Fruit fly (Drosophila melanogaster) whole organism, embryonic: ENCODE measurements around the gene CG3529.

Experiments
- Asciz ChIP-seq: fragments of 200-800 bp; sonication (Bioruptor generic); optimal IDR thresholded peaks from 2 replicates; lab custom pipeline; 2017; ENCODE audit warnings: missing biosample characterization, mild to moderate bottlenecking, missing genetic modification characterization, missing genetic modification reagents
- Awh ChIP-seq: fragments of 200-800 bp; sonication (Bioruptor generic); IDR thresholded peaks from 2 replicates; pipeline ENCODE4, ENCODE4 v1.3.6; 2022; ENCODE audit warnings: missing biosample characterization, missing genetic modification characterization
- CG10209 ChIP-seq: fragments of 200-800 bp; sonication (Bioruptor generic); optimal IDR thresholded peaks from 3 replicates; lab custom pipeline; 2017; ENCODE audit warnings: missing biosample characterization, mild to moderate bottlenecking, missing genetic modification characterization, missing genetic modification reagents
- CG11695 ChIP-seq: fragments of 200-800 bp; sonication (Bioruptor generic); IDR thresholded peaks from 3 replicates; pipeline ENCODE4 v1.3.6; 2022; ENCODE audit warnings: missing biosample characterization, missing genetic modification characterization
- CG12299 ChIP-seq: fragments of 200-800 bp; sonication (Bioruptor generic); optimal IDR thresholded peaks from 2 replicates; lab custom pipeline; 2018; ENCODE audit warnings: missing biosample characterization, mild to moderate bottlenecking, missing genetic modification characterization
- CG12769 ChIP-seq: fragments of 200-800 bp; sonication (Bioruptor generic); optimal IDR thresholded peaks from 2 replicates; lab custom pipeline; 2019; ENCODE audit warnings: missing biosample characterization, mild to moderate bottlenecking, missing genetic modification characterization, moderate library complexity
- CG14667 ChIP-seq: fragments of 200-800 bp; sonication (Bioruptor generic); IDR thresholded peaks from 2 replicates; pipeline ENCODE4 v1.3.6; 2022; ENCODE audit warnings: missing biosample characterization, missing genetic modification characterization
- CG17568 ChIP-seq: fragments of 200-800 bp; sonication (Bioruptor generic); optimal IDR thresholded peaks from 2 replicates; lab custom pipeline; 2018; ENCODE audit warnings: missing biosample characterization, mild to moderate bottlenecking, missing genetic modification characterization, moderate library complexity
- CG30020 ChIP-seq: fragments of 200-800 bp; optimal IDR thresholded peaks from 2 replicates; lab custom pipeline; 2019; ENCODE audit warnings: missing biosample characterization, mild to moderate bottlenecking, missing genetic modification characterization, moderate library complexity
- CG30403 ChIP-seq: fragments of 200-800 bp; sonication (Bioruptor generic); optimal IDR thresholded peaks from 3 replicates; lab custom pipeline; 2016; ENCODE audit warnings: missing biosample characterization, missing genetic modification characterization
- CG4424 ChIP-seq: fragments of 200-800 bp; sonication (Bioruptor generic); optimal IDR thresholded peaks from 3 replicates; lab custom pipeline; 2016; ENCODE audit warnings: missing biosample characterization, missing genetic modification characterization
- CG4617 ChIP-seq: fragments of 200-800 bp; sonication (Bioruptor generic); optimal IDR thresholded peaks from 3 replicates; lab custom pipeline; 2016; ENCODE audit warnings: missing biosample characterization, missing genetic modification characterization, borderline replicate concordance
- CG6654 ChIP-seq: fragments of 200-800 bp; sonication (Bioruptor generic); optimal IDR thresholded peaks from 2 replicates; lab custom pipeline; 2017; ENCODE audit warnings: missing biosample characterization, mild to moderate bottlenecking, missing genetic modification characterization
- CG8765 ChIP-seq: fragments of 200-800 bp; sonication (Bioruptor generic); IDR thresholded peaks from 2 replicates; pipeline ENCODE4 v1.3.6; 2022; ENCODE audit warnings: missing biosample characterization, missing genetic modification characterization
- D ChIP-seq, 2 experiments: fragments of 200-800 bp in 1 of 2; fragments of >200 bp in 1 of 2; sonication (Bioruptor generic) in 1 of 2; optimal IDR thresholded peaks; 2 replicates in 1 of 2; 3 replicates in 1 of 2; lab custom pipeline; 2017; ENCODE audit warnings: mild to moderate bottlenecking in 1 of 2, missing biosample characterization in 1 of 2, missing genetic modification characterization in 1 of 2, missing genetic modification reagents in 1 of 2
- Hmr ChIP-seq: fragments of 200-800 bp; sonication (Bioruptor generic); optimal IDR thresholded peaks from 3 replicates; lab custom pipeline; 2017; ENCODE audit warnings: mild to moderate bottlenecking, missing biosample characterization, missing genetic modification reagents, missing genetic modification characterization
- NC2β ChIP-seq: fragments of 200-800 bp; sonication (Bioruptor generic); optimal IDR thresholded peaks from 2 replicates; lab custom pipeline; 2016; ENCODE audit warnings: missing biosample characterization, missing genetic modification characterization
- Oli ChIP-seq: fragments of 200-800 bp; sonication (Bioruptor generic); optimal IDR thresholded peaks from 2 replicates; lab custom pipeline; 2018; ENCODE audit warnings: missing biosample characterization, mild to moderate bottlenecking, missing genetic modification characterization, moderate library complexity
- Optix ChIP-seq: fragments of 200-800 bp; sonication (Bioruptor generic); IDR thresholded peaks from 3 replicates; pipeline ENCODE4 v1.3.6; 2022; ENCODE audit warnings: missing biosample characterization, missing genetic modification characterization
- Poxn ChIP-seq: fragments of 200-800 bp; sonication (Bioruptor generic); IDR thresholded peaks from 2 replicates; pipeline ENCODE4 v1.3.6; 2022; ENCODE audit warnings: missing biosample characterization, missing genetic modification characterization
- Rx ChIP-seq: fragments of 200-800 bp; sonication (Bioruptor generic); IDR thresholded peaks from 2 replicates; pipeline ENCODE4 v1.3.6; 2022; ENCODE audit warnings: missing biosample characterization, missing genetic modification characterization
- Taf1 ChIP-seq: fragments of 200-800 bp; sonication (Bioruptor generic); IDR thresholded peaks from 2 replicates; pipeline ENCODE4 v1.3.6; 2022; ENCODE audit warnings: missing biosample characterization, missing genetic modification characterization
- YL-1 ChIP-seq: fragments of 200-800 bp; sonication (Bioruptor generic); optimal IDR thresholded peaks from 3 replicates; lab custom pipeline; 2017; ENCODE audit warnings: missing biosample characterization, mild to moderate bottlenecking, missing genetic modification characterization
- ase ChIP-seq: fragments of 200-800 bp; sonication (Bioruptor generic); IDR thresholded peaks from 3 replicates; pipeline ENCODE4 v1.3.6; 2022; ENCODE audit warnings: missing biosample characterization, missing genetic modification characterization
- ash1 ChIP-seq: fragments of 200-800 bp; sonication (Bioruptor generic); optimal IDR thresholded peaks from 2 replicates; lab custom pipeline; 2018; ENCODE audit warnings: missing biosample characterization, mild to moderate bottlenecking, missing genetic modification characterization
- cas ChIP-seq: fragments of 200-800 bp; sonication (Bioruptor generic); IDR thresholded peaks from 2 replicates; pipeline ENCODE4 v1.3.6; 2022; ENCODE audit warnings: missing biosample characterization, missing genetic modification characterization
- chm ChIP-seq: fragments of 200-800 bp; sonication (Bioruptor generic); IDR thresholded peaks from 2 replicates; pipeline ENCODE4 v1.3.6; 2022; ENCODE audit warnings: missing biosample characterization, missing genetic modification characterization
- ftz-f1 ChIP-seq: fragments of 200-800 bp; sonication (Bioruptor generic); optimal IDR thresholded peaks from 2 replicates; lab custom pipeline; 2016; ENCODE audit warnings: missing biosample characterization, missing genetic modification characterization
- kah ChIP-seq: fragments of 200-800 bp; sonication (Bioruptor generic); optimal IDR thresholded peaks from 2 replicates; lab custom pipeline; 2018; ENCODE audit warnings: missing biosample characterization, mild to moderate bottlenecking, missing genetic modification characterization
- kni ChIP-seq: fragments of 200-800 bp; sonication (Bioruptor generic); optimal IDR thresholded peaks from 3 replicates; lab custom pipeline; 2017; ENCODE audit warnings: mild to moderate bottlenecking, missing biosample characterization, missing genetic modification reagents, missing genetic modification characterization
- maf-S ChIP-seq: fragments of 200-800 bp; sonication (Bioruptor generic); optimal IDR thresholded peaks from 2 replicates; lab custom pipeline; 2016; ENCODE audit warnings: missing biosample characterization, missing genetic modification characterization
- pfk ChIP-seq: fragments of 200-800 bp; sonication (Bioruptor generic); optimal IDR thresholded peaks from 2 replicates; lab custom pipeline; 2018; ENCODE audit warnings: missing biosample characterization, mild to moderate bottlenecking, missing genetic modification characterization, moderate library complexity
- pho ChIP-seq: fragments of 200-800 bp; sonication (Bioruptor generic); optimal IDR thresholded peaks from 2 replicates; lab custom pipeline; 2016; ENCODE audit warnings: missing biosample characterization, missing genetic modification characterization
- phol ChIP-seq: fragments of 200-800 bp; sonication (Bioruptor generic); optimal IDR thresholded peaks from 3 replicates; lab custom pipeline; 2018; ENCODE audit warnings: missing biosample characterization, mild to moderate bottlenecking, missing genetic modification characterization, moderate library complexity
- prd ChIP-seq, 3 experiments: fragments of >200 bp in 2 of 3; fragments of 200-800 bp in 1 of 3; sonication (Bioruptor generic) in 1 of 3; optimal IDR thresholded peaks in 2 of 3; IDR thresholded peaks in 1 of 3; 2 replicates in 2 of 3; 3 replicates in 1 of 3; pipeline versions ENCODE4 v1.3.6 to Lab custom; 2017 to 2022; ENCODE audit warnings: missing biosample characterization in 1 of 3, missing genetic modification characterization in 1 of 3
- ranshi ChIP-seq: fragments of 200-800 bp; sonication (Bioruptor generic); IDR thresholded peaks from 2 replicates; pipeline ENCODE4 v1.3.6; 2022; ENCODE audit warnings: missing biosample characterization, missing genetic modification characterization
- row ChIP-seq: fragments of 200-800 bp; sonication (Bioruptor generic); IDR thresholded peaks from 3 replicates; pipeline ENCODE4 v1.3.6; 2022; ENCODE audit warnings: missing biosample characterization, missing genetic modification characterization
- sens-2 ChIP-seq: fragments of 200-800 bp; sonication (Bioruptor generic); IDR thresholded peaks from 2 replicates; pipeline ENCODE4 v1.3.6; 2022; ENCODE audit warnings: missing biosample characterization, missing genetic modification characterization
- sisA ChIP-seq: fragments of 200-800 bp; sonication (Bioruptor generic); IDR thresholded peaks from 2 replicates; pipeline ENCODE4 v1.3.6; 2022; ENCODE audit warnings: missing biosample characterization, missing genetic modification characterization
- sqz ChIP-seq: fragments of 200-800 bp; sonication (Bioruptor generic); optimal IDR thresholded peaks from 3 replicates; lab custom pipeline; 2018; ENCODE audit warnings: missing biosample characterization, mild to moderate bottlenecking, missing genetic modification characterization
- tin ChIP-seq: fragments of 200-800 bp; sonication (Bioruptor generic); optimal IDR thresholded peaks from 3 replicates; lab custom pipeline; 2016; ENCODE audit warnings: missing biosample characterization, missing genetic modification characterization
- trem ChIP-seq: fragments of 200-800 bp; optimal IDR thresholded peaks from 3 replicates; lab custom pipeline; 2019; ENCODE audit warnings: missing biosample characterization, mild to moderate bottlenecking, missing genetic modification characterization, moderate library complexity
- ttk ChIP-seq: fragments of 200-800 bp; sonication (Bioruptor generic); IDR thresholded peaks from 2 replicates; pipeline ENCODE4 v2.1.2; 2022; ENCODE audit warnings: missing biosample characterization, missing genetic modification characterization
- twi ChIP-seq: fragments of 200-800 bp; optimal IDR thresholded peaks from 2 replicates; lab custom pipeline; 2019; ENCODE audit warnings: missing biosample characterization, mild to moderate bottlenecking, missing genetic modification characterization, moderate library complexity
- unpg ChIP-seq: fragments of 200-800 bp; sonication (Bioruptor generic); optimal IDR thresholded peaks from 3 replicates; lab custom pipeline; 2018; ENCODE audit warnings: missing biosample characterization, mild to moderate bottlenecking, missing genetic modification characterization, moderate library complexity
- zen2 ChIP-seq: fragments of 200-800 bp; sonication (Bioruptor generic); IDR thresholded peaks from 3 replicates; pipeline ENCODE4 v1.3.6; 2022; ENCODE audit warnings: missing biosample characterization, missing genetic modification characterization; ENCODE audit not compliant: partially characterized antibody

The CG3529 gene

dm6 chr3L:9410754-9411423 is 35.8 kb upstream of the CG3529 start, which contains the start of the genes CG4022 and Cpsf5 (continued):
- no peak for TF ChIP-seq CG6654 (GFP tag; lab: Kevin White, UChicago)
- peak; percentile 38; the same call in 1 of the 2 replicates for TF ChIP-seq Rx
- TF ChIP-seq CG30020 (tag; lab: Kevin White, UChicago): peak; percentile 78
- TF ChIP-seq phol (tag; lab: Kevin White, UChicago): peak; percentile 94
- no peak for TF ChIP-seq D (optimal IDR thresholded peaks at IDR 0.05; lab: Kevin White, UChicago)
- peak; percentile 75 for TF ChIP-seq D (GFP tag; optimal IDR thresholded peaks at IDR 0.05; lab: Kevin White, UChicago)
- TF ChIP-seq sisA (GFP tag; lab: Robert Waterston, UW): peak; percentile 82
- peak; percentile 90 for TF ChIP-seq CG30403 (GFP tag; lab: Kevin White, UChicago)
- peak; percentile 50; the same call in 1 of the 2 replicates for TF ChIP-seq chm
- TF ChIP-seq ash1 (GFP tag; lab: Kevin White, UChicago): no peak
- peak; percentile 66; the same call in 1 of the 2 replicates for TF ChIP-seq CG8765 (GFP tag; lab: Robert Waterston, UW)
- peak; percentile 93 for TF ChIP-seq kni (GFP tag; lab: Kevin White, UChicago)
- TF ChIP-seq sqz: peak; percentile 84
- TF ChIP-seq maf-S (GFP tag; lab: Kevin White, UChicago): peak; percentile 49
- TF ChIP-seq CG4424 (GFP tag; lab: Kevin White, UChicago): peak; percentile 86
- peak; percentile 22 for TF ChIP-seq kah (GFP tag; lab: Kevin White, UChicago)
- TF ChIP-seq CG14667 (GFP tag; lab: Robert Waterston, UW): peak; percentile 68
- peak; percentile 74 for TF ChIP-seq cas (GFP tag; lab: Robert Waterston, UW)
- TF ChIP-seq Hmr: peak; percentile 85
- no peak; the same call in 1 of the 3 replicates for TF ChIP-seq Optix (GFP tag; lab: Robert Waterston, UW)
- TF ChIP-seq YL-1 (GFP tag; lab: Kevin White, UChicago): peak; percentile 88
- TF ChIP-seq trem (tag; lab: Kevin White, UChicago): peak; percentile 85
- TF ChIP-seq sens-2 (GFP tag; lab: Robert Waterston, UW): 0 out of 2 replicates have a peak, but pooled peaks have one; percentile 29

- TF ChIP-seq Poxn (GFP tag; lab: Robert Waterston, UW): no peak
- no peak for TF ChIP-seq CG12769 (tag; lab: Kevin White, UChicago)
- TF ChIP-seq pho (GFP tag; lab: Kevin White, UChicago): no peak
- TF ChIP-seq zen2: no peak
- TF ChIP-seq CG12299 (tag; lab: Kevin White, UChicago): no peak
- no peak for TF ChIP-seq ftz-f1 (GFP tag; lab: Kevin White, UChicago)
- TF ChIP-seq prd (optimal IDR thresholded peaks at IDR 0.05; lab: Kevin White, UChicago): no peak
- no peak for TF ChIP-seq prd (GFP tag; IDR thresholded peaks at IDR 0.05; lab: Robert Waterston, UW)
- no peak for TF ChIP-seq unpg (GFP tag; lab: Kevin White, UChicago)
- no peak for TF ChIP-seq kah (GFP tag; lab: Kevin White, UChicago)
- TF ChIP-seq, all 482 proteins: peak for 0
Observed at dm6 chr3L:9417288-9417687, 29.4 kb upstream of the CG3529 start, which contains the start of gene CG3982. Gene CG3982 (minus strand): TSS chr3L:9417388.

dm6 chr3L:9419328-9419727 is 27.3 kb upstream of the CG3529 start:
- TF ChIP-seq ttk (GFP tag; lab: Robert Waterston, UW) (0 out of 2 replicates have a peak, but pooled peaks have one; percentile 5), ase (0 out of 3 replicates have a peak, but pooled peaks have one; percentile 10), CG17568 (GFP tag; lab: Kevin White, UChicago) (no peak), CG11695 (GFP tag; lab: Robert Waterston, UW) (peak; percentile 40; the same call in 1 of the 3 replicates), ranshi (0 out of 2 replicates have a peak, but pooled peaks have one; percentile 16), tin (GFP tag; lab: Kevin White, UChicago) (no peak), Oli (tag; lab: Kevin White, UChicago) (no peak), pfk (GFP tag; lab: Kevin White, UChicago) (no peak), Taf1 (GFP tag; lab: Robert Waterston, UW) (no peak), twi (tag; lab: Kevin White, UChicago) (no peak), row (0 out of 3 replicates have a peak, but pooled peaks have one; percentile 23), Awh (GFP tag; lab: Robert Waterston, UW) (peak; percentile 56; the same call in 1 of the 2 replicates), CG4617 (GFP tag; lab: Kevin White, UChicago) (no peak), NC2β (GFP tag; lab: Kevin White, UChicago) (no peak), Asciz (GFP tag; lab: Kevin White, UChicago) (no peak), CG10209 (GFP tag; lab: Kevin White, UChicago) (no peak)
